Fruit fly (Drosophila melanogaster): Measurements from ENCODE around the gene CG17270.
A peak's percentile ranks its signal among the peaks of the same experiment; 100 is the strongest.

CG17270 gene

dm6 chr3R:20828520-20829415 is 10.0 kb upstream of the CG17270 start:
- TF ChIP-seq lz (GFP tag; optimal IDR thresholded peaks at IDR 0.05): peak; percentile 6
- TF ChIP-seq ss (GFP tag; optimal IDR thresholded peaks at IDR 0.05): peak in 1 of 2 experiments; percentile 55
- no peak for TF ChIP-seq OdsH (GFP tag; optimal IDR thresholded peaks at IDR 0.05)
- no peak for TF ChIP-seq Ets96B (tag; optimal IDR thresholded peaks at IDR 0.05)
- TF ChIP-seq Smox (GFP tag; optimal IDR thresholded peaks at IDR 0.05): no peak
- no peak for TF ChIP-seq Eip93F (GFP tag; optimal IDR thresholded peaks at IDR 0.05)
- TF ChIP-seq fkh (GFP tag; optimal IDR thresholded peaks at IDR 0.05): peak; percentile 63
- no peak for TF ChIP-seq CG3919 (GFP tag; optimal IDR thresholded peaks at IDR 0.05)
- no peak for TF ChIP-seq CG10631 (GFP tag; optimal IDR thresholded peaks at IDR 0.05)
- TF ChIP-seq CG11294 (GFP tag; IDR thresholded peaks at IDR 0.05): no peak
- no peak for TF ChIP-seq CG34406 (GFP tag; optimal IDR thresholded peaks at IDR 0.05)
- TF ChIP-seq CG11762 (GFP tag; optimal IDR thresholded peaks at IDR 0.05; ENCODE audit: insufficient read depth): no peak
- no peak for TF ChIP-seq dac (GFP tag; optimal IDR thresholded peaks at IDR 0.05)
- no peak for TF ChIP-seq CG6276 (GFP tag; optimal IDR thresholded peaks at IDR 0.05)
- peak; percentile 99 for TF ChIP-seq vri (GFP tag; optimal IDR thresholded peaks at IDR 0.05)
- TF ChIP-seq Gug (GFP tag; IDR thresholded peaks at IDR 0.05): no peak
- no peak for TF ChIP-seq Lpt (GFP tag; optimal IDR thresholded peaks at IDR 0.05)
- no peak for TF ChIP-seq Sox102F (GFP tag; optimal IDR thresholded peaks at IDR 0.05)
- peak; percentile 96 for TF ChIP-seq svp (GFP tag)
- TF ChIP-seq Hr4 (GFP tag; optimal IDR thresholded peaks at IDR 0.05): no peak
- TF ChIP-seq Hr38 (GFP tag; optimal IDR thresholded peaks at IDR 0.05): no peak
- TF ChIP-seq CG6792 (GFP tag; optimal IDR thresholded peaks at IDR 0.05): no peak
- TF ChIP-seq CG6808 (GFP tag; optimal IDR thresholded peaks at IDR 0.05): no peak
- no peak for TF ChIP-seq CG8119 (GFP tag; IDR thresholded peaks at IDR 0.05)
- TF ChIP-seq Eip75B (GFP tag; optimal IDR thresholded peaks at IDR 0.05): no peak
- no peak for TF ChIP-seq CG11902 (GFP tag; optimal IDR thresholded peaks at IDR 0.05)
- TF ChIP-seq Eip78C (GFP tag): peak; percentile 8
- no peak for TF ChIP-seq CG3032 (tag; optimal IDR thresholded peaks at IDR 0.05)
- TF ChIP-seq eg (GFP tag; IDR thresholded peaks at IDR 0.05): 0 out of 3 replicates have a peak, but pooled peaks have one; percentile 25
- peak; percentile 91 for TF ChIP-seq dsx (GFP tag; optimal IDR thresholded peaks at IDR 0.05; ENCODE audit: poor library complexity, severe bottlenecking)
- TF ChIP-seq CG31627 (GFP tag; optimal IDR thresholded peaks at IDR 0.05): no peak
- TF ChIP-seq topi (GFP tag; optimal IDR thresholded peaks at IDR 0.05): no peak
- no peak for TF ChIP-seq Sox14 (GFP tag; optimal IDR thresholded peaks at IDR 0.05)
- peak; percentile 17; the same call in 1 of the 3 replicates for TF ChIP-seq CG6163 (GFP tag; IDR thresholded peaks at IDR 0.05)
- TF ChIP-seq Ets21C (GFP tag; optimal IDR thresholded peaks at IDR 0.05): no peak
- no peak for TF ChIP-seq CG32006 (GFP tag; optimal IDR thresholded peaks at IDR 0.05)

- no peak for TF ChIP-seq CG10669 (GFP tag; optimal IDR thresholded peaks at IDR 0.05)
- TF ChIP-seq CG6276 (GFP tag; optimal IDR thresholded peaks at IDR 0.05): no peak
- peak; percentile 73 for TF ChIP-seq fkh (GFP tag; optimal IDR thresholded peaks at IDR 0.05)
These were observed 8.2 kb upstream of the CG17270 start for dm6 chr3R:20826929-20827328.

dm6 chr3R:20823704-20824454 is 5.2 kb upstream of the CG17270 start, which contains the start of gene CG17272:
TSS of gene CG17272 (minus strand) at chr3R:20824239.
- TF ChIP-seq Eip78C (GFP tag) (peak; percentile 20), CG15336 (GFP tag; IDR thresholded peaks at IDR 0.05) (no peak)
